Worm (Caenorhabditis elegans) whole organism, L3 larva: ENCODE measurements around the gene glb-34.

Experiments
- R02D3.7 ChIP-seq: fragments of 150-350 bp; optimal IDR thresholded peaks from 2 replicates; lab custom pipeline; 2014; ENCODE audit warnings: missing biosample characterization, missing genetic modification characterization
- ZK546.5 ChIP-seq: sonication (generic microtip); optimal IDR thresholded peaks from 2 replicates; lab custom pipeline; 2017; ENCODE audit warnings: missing biosample characterization, missing genetic modification characterization
- aly-2 ChIP-seq: fragments of 150-350 bp; optimal IDR thresholded peaks from 2 replicates; lab custom pipeline; 2014; ENCODE audit warnings: missing biosample characterization, missing genetic modification characterization
- ama-1 ChIP-seq: fragments of 150-350 bp; optimal IDR thresholded peaks from 2 replicates; lab custom pipeline; 2018
- ceh-28 ChIP-seq: fragments of 150-350 bp; optimal IDR thresholded peaks from 2 replicates; lab custom pipeline; 2014; ENCODE audit warnings: missing biosample characterization, missing genetic modification reagents, missing genetic modification characterization
- ceh-82 ChIP-seq: fragments of 150-350 bp; optimal IDR thresholded peaks from 2 replicates; lab custom pipeline; 2014; ENCODE audit warnings: missing biosample characterization, missing genetic modification characterization
- daf-12 ChIP-seq: fragments of 150-350 bp; optimal IDR thresholded peaks from 2 replicates; lab custom pipeline; 2014; ENCODE audit warnings: missing biosample characterization, missing genetic modification reagents, missing genetic modification characterization
- egl-5 ChIP-seq: fragments of 150-350 bp; optimal IDR thresholded peaks from 2 replicates; lab custom pipeline; 2017; ENCODE audit warnings: missing biosample characterization, missing genetic modification reagents, missing genetic modification characterization, inconsistent platforms
- elt-1 ChIP-seq: fragments of 150-350 bp; optimal IDR thresholded peaks from 2 replicates; lab custom pipeline; 2014; ENCODE audit warnings: missing biosample characterization, missing genetic modification characterization
- elt-2 ChIP-seq: sonication (generic microtip); optimal IDR thresholded peaks from 2 replicates; lab custom pipeline; 2016; ENCODE audit warnings: missing genetic modification reagents, mild to moderate bottlenecking, missing genetic modification characterization, missing compliant biosample characterization
- elt-3 ChIP-seq, 3 experiments: fragments of 150-350 bp in 1 of 3; sonication (generic microtip) in 2 of 3; optimal IDR thresholded peaks; 2 replicates in 2 of 3; 4 replicates in 1 of 3; lab custom pipeline; 2014 to 2017; ENCODE audit warnings: missing biosample characterization in 3 of 3, missing genetic modification characterization in 3 of 3
- fkh-10 ChIP-seq: sonication (generic microtip); optimal IDR thresholded peaks from 2 replicates; lab custom pipeline; 2017; ENCODE audit warnings: missing biosample characterization, missing genetic modification reagents, missing genetic modification characterization
- fkh-2 ChIP-seq: fragments of 150-350 bp; optimal IDR thresholded peaks from 2 replicates; lab custom pipeline; 2014; ENCODE audit warnings: missing biosample characterization, missing genetic modification reagents, missing genetic modification characterization
- fos-1 ChIP-seq: fragments of 150-350 bp; optimal IDR thresholded peaks from 2 replicates; lab custom pipeline; 2014; ENCODE audit warnings: missing biosample characterization, missing genetic modification characterization
- hmg-11 ChIP-seq: sonication (generic microtip); optimal IDR thresholded peaks from 2 replicates; lab custom pipeline; 2016; ENCODE audit warnings: missing genetic modification characterization, missing compliant biosample characterization
- jun-1 ChIP-seq: fragments of 150-350 bp; optimal IDR thresholded peaks from 2 replicates; lab custom pipeline; 2014; ENCODE audit warnings: missing biosample characterization, missing genetic modification reagents, missing genetic modification characterization
- lin-39 ChIP-seq: fragments of 150-350 bp; optimal IDR thresholded peaks from 2 replicates; lab custom pipeline; 2018; ENCODE audit warnings: missing biosample characterization, missing genetic modification reagents, missing genetic modification characterization
- lsy-12 ChIP-seq: sonication (generic microtip); optimal IDR thresholded peaks from 2 replicates; lab custom pipeline; 2016; ENCODE audit warnings: mild to moderate bottlenecking, missing genetic modification characterization, missing compliant biosample characterization
- mdl-1 ChIP-seq: fragments of 150-350 bp; optimal IDR thresholded peaks from 2 replicates; lab custom pipeline; 2014; ENCODE audit warnings: missing biosample characterization, missing genetic modification characterization
- nfya-1 ChIP-seq: sonication (generic microtip); optimal IDR thresholded peaks from 2 replicates; lab custom pipeline; 2017; ENCODE audit warnings: missing genetic modification characterization, mild to moderate bottlenecking, missing compliant biosample characterization, antibody characterized with exemption, moderate library complexity; ENCODE audit not compliant: insufficient read depth
- nhr-11 ChIP-seq: fragments of 150-350 bp; optimal IDR thresholded peaks from 2 replicates; lab custom pipeline; 2014; ENCODE audit warnings: missing biosample characterization, missing genetic modification characterization
- nhr-12 ChIP-seq: fragments of 150-350 bp; optimal IDR thresholded peaks from 2 replicates; lab custom pipeline; 2014; ENCODE audit warnings: missing biosample characterization, missing genetic modification characterization
- nhr-23 ChIP-seq: fragments of 150-350 bp; optimal IDR thresholded peaks from 2 replicates; lab custom pipeline; 2014; ENCODE audit warnings: missing biosample characterization, missing genetic modification reagents, missing genetic modification characterization
- nhr-237 ChIP-seq: fragments of 150-350 bp; optimal IDR thresholded peaks from 2 replicates; lab custom pipeline; 2014; ENCODE audit warnings: missing biosample characterization, missing genetic modification characterization
- nhr-25 ChIP-seq: sonication (generic microtip); optimal IDR thresholded peaks from 2 replicates; lab custom pipeline; 2017; ENCODE audit warnings: missing biosample characterization, missing genetic modification characterization
- nhr-28 ChIP-seq: fragments of 150-350 bp; optimal IDR thresholded peaks from 2 replicates; lab custom pipeline; 2014; ENCODE audit warnings: missing biosample characterization, missing genetic modification characterization
- nhr-43 ChIP-seq: sonication (generic microtip); optimal IDR thresholded peaks from 2 replicates; lab custom pipeline; 2016; ENCODE audit warnings: mild to moderate bottlenecking, missing genetic modification characterization, missing compliant biosample characterization; ENCODE audit not compliant: poor library complexity, severe bottlenecking
- nhr-67 ChIP-seq: fragments of 150-350 bp; optimal IDR thresholded peaks from 2 replicates; lab custom pipeline; 2014; ENCODE audit warnings: missing biosample characterization, missing genetic modification characterization
- nhr-76 ChIP-seq: fragments of 150-350 bp; sonication (generic microtip); optimal IDR thresholded peaks from 5 replicates; lab custom pipeline; 2014; ENCODE audit warnings: missing biosample characterization, missing genetic modification characterization
- nhr-77 ChIP-seq: fragments of 150-350 bp; optimal IDR thresholded peaks from 2 replicates; lab custom pipeline; 2014; ENCODE audit warnings: missing biosample characterization, missing genetic modification characterization
- pqm-1 ChIP-seq: fragments of 150-350 bp; optimal IDR thresholded peaks from 2 replicates; lab custom pipeline; 2017; ENCODE audit warnings: missing biosample characterization, missing genetic modification characterization, inconsistent platforms
- sea-2 ChIP-seq: fragments of 150-350 bp; sonication (generic microtip); optimal IDR thresholded peaks from 4 replicates; lab custom pipeline; 2014; ENCODE audit warnings: missing biosample characterization, missing genetic modification reagents, missing genetic modification characterization
- snpc-4 ChIP-seq: fragments of 150-350 bp; optimal IDR thresholded peaks from 2 replicates; lab custom pipeline; 2014; ENCODE audit warnings: missing biosample characterization, missing genetic modification characterization
- tbx-2 ChIP-seq: sonication (generic microtip); optimal IDR thresholded peaks from 2 replicates; lab custom pipeline; 2016; ENCODE audit warnings: mild to moderate bottlenecking, missing genetic modification characterization, missing compliant biosample characterization
- zag-1 ChIP-seq: fragments of 150-350 bp; optimal IDR thresholded peaks from 2 replicates; lab custom pipeline; 2014; ENCODE audit warnings: missing biosample characterization, missing genetic modification characterization
- ztf-11 ChIP-seq: fragments of 150-350 bp; optimal IDR thresholded peaks from 2 replicates; lab custom pipeline; 2014; ENCODE audit warnings: missing biosample characterization, missing genetic modification characterization
- ztf-4 ChIP-seq: fragments of 150-350 bp; optimal IDR thresholded peaks from 2 replicates; lab custom pipeline; 2014; ENCODE audit warnings: missing biosample characterization, missing genetic modification characterization

The glb-34 gene

ce11 chrIV:14542517-14542916, 30.0 kb downstream of the glb-34 start, which contains the start of gene pals-29:
TSS of gene pals-29 (minus strand) at chrIV:14542617.
- TF ChIP-seq ceh-28 (tag; lab: Kevin White, UChicago) (no peak), R02D3.7 (no peak), tbx-2 (tag; lab: Kevin White, UChicago) (no peak), elt-2 (tag; lab: Kevin White, UChicago) (no peak), fkh-2 (tag; lab: Kevin White, UChicago) (no peak), lsy-12 (tag; lab: Kevin White, UChicago) (no peak), nfya-1 (tag; lab: Kevin White, UChicago) (no peak), nhr-237 (tag; lab: Kevin White, UChicago) (no peak), jun-1 (tag; lab: Kevin White, UChicago) (no peak), elt-1 (no peak), fkh-10 (GFP tag; lab: Kevin White, UChicago) (no peak), elt-3 (tag; optimal IDR thresholded peaks at IDR 0.05; lab: Kevin White, UChicago) (no peak), snpc-4 (tag; lab: Kevin White, UChicago) (no peak), ztf-4 (tag; lab: Kevin White, UChicago) (no peak), ceh-82 (no peak), zag-1 (tag; lab: Kevin White, UChicago) (no peak), nhr-77 (tag; lab: Kevin White, UChicago) (no peak), aly-2 (tag; lab: Kevin White, UChicago) (no peak)

DNA sequence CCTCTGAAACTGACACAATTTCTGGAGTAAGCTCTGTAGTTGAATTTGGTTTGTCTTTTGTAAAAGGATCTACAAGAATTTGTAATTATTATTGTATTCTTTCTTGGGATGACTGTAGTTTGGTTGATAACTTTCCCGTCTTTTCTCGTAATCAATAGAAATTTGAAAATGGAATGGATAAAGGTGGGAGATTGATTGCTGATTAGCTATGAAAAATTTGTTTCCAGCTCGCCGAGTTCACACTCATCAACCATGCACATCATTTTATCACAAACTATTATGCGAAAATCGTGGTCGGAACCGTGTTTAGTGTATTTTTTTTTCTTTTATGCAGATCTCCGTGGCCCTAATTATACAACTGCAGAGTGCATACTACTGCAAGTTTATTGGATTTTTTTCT, 35.6 kb downstream of the glb-34 start, which contains the start of gene T27E7.5:
TSS of gene T27E7.5 (plus strand) at position 253 of the 400 bp plus-strand sequence.
- no peak for TF ChIP-seq elt-2 (tag; lab: Kevin White, UChicago)
- TF ChIP-seq zag-1 (tag; lab: Kevin White, UChicago), result no peak
- no peak for TF ChIP-seq ztf-11 (tag; lab: Kevin White, UChicago)
- TF ChIP-seq nhr-76 (tag; lab: Kevin White, UChicago), result no peak
- TF ChIP-seq nhr-67 (tag; lab: Kevin White, UChicago), result no peak
- no peak for TF ChIP-seq hmg-11 (tag; lab: Kevin White, UChicago)
- no peak for TF ChIP-seq lin-39 (tag; lab: Kevin White, UChicago)
- no peak for TF ChIP-seq nhr-237 (tag; lab: Kevin White, UChicago)
- no peak for TF ChIP-seq tbx-2 (tag; lab: Kevin White, UChicago)
- TF ChIP-seq nhr-12 (tag; lab: Kevin White, UChicago), result no peak
- TF ChIP-seq nhr-25, result no peak
- no peak for TF ChIP-seq fkh-2 (tag; lab: Kevin White, UChicago)
- TF ChIP-seq snpc-4 (tag; lab: Kevin White, UChicago), result no peak
- no peak for TF ChIP-seq jun-1 (tag; lab: Kevin White, UChicago)

ce11 chrIV:14534967-14535366, 37.5 kb downstream of the glb-34 start, which contains the start of gene T27E7.4:
TSS of gene T27E7.4 (minus strand) at chrIV:14535067.
- no peak for TF ChIP-seq pqm-1 (tag; lab: Kevin White, UChicago)

DNA sequence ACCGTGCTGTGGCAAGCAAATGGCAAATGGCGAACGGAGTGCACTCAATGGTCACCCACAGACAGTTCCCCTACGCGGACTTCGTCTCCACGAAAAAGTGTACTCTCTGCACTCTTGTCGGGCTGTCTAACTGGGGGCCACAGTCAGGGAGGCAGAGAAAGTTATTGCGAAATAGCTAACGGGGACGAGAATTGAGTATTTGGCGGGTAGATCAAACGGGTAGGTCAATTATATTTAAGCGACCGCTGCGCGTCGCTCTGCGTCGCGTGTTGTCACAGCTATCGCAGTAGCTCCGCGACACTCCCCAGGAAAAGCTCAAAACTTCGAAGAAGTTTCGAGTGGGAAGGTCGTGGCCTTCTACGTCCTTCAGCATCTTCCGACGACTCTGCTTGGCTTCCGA, 40.1 kb downstream of the glb-34 start:
- TF ChIP-seq mdl-1 (no peak), ZK546.5 (tag; lab: Kevin White, UChicago) (no peak), snpc-4 (tag; lab: Kevin White, UChicago) (no peak)
- TF ChIP-seq, all 47 proteins: peak for 0

DNA sequence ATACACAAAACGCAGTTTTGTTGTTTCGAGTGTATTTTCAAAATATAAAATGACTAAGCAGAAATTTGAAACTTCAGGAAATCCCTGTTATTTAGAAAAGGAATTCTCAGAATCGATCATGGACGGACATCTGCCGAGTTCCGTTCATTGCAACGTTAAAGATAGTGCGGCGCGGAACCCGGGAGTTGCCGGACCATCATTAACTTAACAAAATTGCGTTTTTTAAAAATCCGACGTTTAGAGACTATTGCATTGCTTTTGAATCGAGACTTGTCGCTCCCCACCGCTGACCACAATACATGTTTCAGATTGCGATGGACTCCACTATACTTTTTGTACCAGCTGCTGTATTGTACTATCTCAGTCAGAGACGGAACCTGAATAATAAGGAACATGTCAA, 42.5 kb downstream of the glb-34 start:
- no peak for TF ChIP-seq sea-2 (GFP tag; lab: Kevin White, UChicago)
- TF ChIP-seq nhr-23 (tag; lab: Kevin White, UChicago), result no peak
- TF ChIP-seq fos-1, result no peak
- TF ChIP-seq egl-5 (tag; lab: Kevin White, UChicago), result no peak
- TF ChIP-seq nhr-28 (tag; lab: Kevin White, UChicago), result no peak
- no peak for TF ChIP-seq daf-12 (tag; lab: Kevin White, UChicago)
- no peak for TF ChIP-seq nhr-25
- no peak for TF ChIP-seq zag-1 (tag; lab: Kevin White, UChicago)
- TF ChIP-seq nhr-237 (tag; lab: Kevin White, UChicago), result no peak
- TF ChIP-seq nhr-11 (tag; lab: Kevin White, UChicago), result no peak
- no peak for TF ChIP-seq ama-1 (lab: Kevin White, UChicago)
- no peak for TF ChIP-seq lsy-12 (tag; lab: Kevin White, UChicago)
- TF ChIP-seq nhr-43 (tag; lab: Kevin White, UChicago), result no peak
- no peak for TF ChIP-seq lin-39 (tag; lab: Kevin White, UChicago)
